Fruit fly (Drosophila melanogaster): ENCODE measurements around the gene Fdx1.

DNA sequence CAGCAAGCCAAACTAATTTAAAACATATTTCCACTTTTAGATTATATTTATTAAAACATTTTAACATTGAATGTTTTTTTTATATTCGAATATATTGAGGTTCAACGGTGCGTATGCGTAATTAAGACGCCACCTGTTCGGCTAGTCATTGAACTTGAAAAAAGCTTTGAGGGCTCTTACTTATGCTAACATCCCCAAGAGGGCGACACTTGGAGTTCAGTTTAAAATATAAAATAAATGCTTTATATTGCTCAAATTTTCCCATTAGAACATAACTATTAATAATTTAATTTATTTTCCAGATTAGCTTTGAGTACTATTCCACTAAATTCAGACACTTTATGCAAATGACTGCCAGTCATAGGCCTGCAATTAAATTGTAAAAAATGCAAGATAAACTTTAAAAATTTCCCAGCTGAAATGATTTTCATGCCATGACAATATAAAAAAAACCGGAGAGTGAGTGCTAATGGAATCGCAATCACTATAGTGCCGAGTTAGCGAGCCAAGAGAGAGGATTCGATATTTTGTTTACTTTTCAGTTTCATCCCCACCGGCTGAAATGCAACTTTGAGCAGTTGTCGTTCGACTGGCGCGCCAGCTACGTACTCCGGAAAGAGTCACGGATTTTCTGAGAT lies 37.2 kb downstream of the Fdx1 start, which contains the start of gene PGRP-LA:
- TF ChIP-seq usp (GFP tag; optimal IDR thresholded peaks at IDR 0.05) = no peak
- TF ChIP-seq EcR (GFP tag; optimal IDR thresholded peaks at IDR 0.05) = no peak
- no peak for TF ChIP-seq psq (optimal IDR thresholded peaks at IDR 0.05)
- TF ChIP-seq CG8478 (optimal IDR thresholded peaks at IDR 0.05) = no peak
- TF ChIP-seq Dll (optimal IDR thresholded peaks at IDR 0.05) = no peak
- no peak for TF ChIP-seq pan (optimal IDR thresholded peaks at IDR 0.05)

All from whole organism.